Fruit fly (Drosophila melanogaster): Measurements from ENCODE around the gene PolE1.

Gene PolE1

DNA sequence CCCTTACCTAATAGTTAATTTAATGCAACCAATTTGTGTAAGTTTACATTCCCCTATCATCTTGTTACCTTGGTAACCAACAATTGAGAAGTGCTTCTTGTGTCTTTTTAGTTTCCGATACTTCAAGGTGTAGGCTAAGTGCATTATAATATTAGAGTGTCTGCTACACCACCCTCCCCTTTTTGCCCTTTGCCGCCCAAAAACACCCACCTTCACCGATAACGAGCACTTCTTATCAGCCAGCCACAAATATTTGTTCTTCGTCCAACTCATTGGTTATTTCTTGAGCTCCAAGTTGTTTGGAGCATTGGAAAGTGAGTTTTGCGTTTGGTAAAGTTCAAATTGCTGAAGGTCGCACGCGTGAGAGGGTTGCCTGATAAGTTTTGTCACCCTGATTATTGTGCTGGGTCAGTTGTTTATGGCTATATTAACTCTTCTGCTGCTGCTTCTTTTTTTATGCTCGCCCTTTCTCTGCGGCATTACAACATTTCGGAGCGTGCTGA lies 16.0 kb upstream of the PolE1 start (continued):
- TF ChIP-seq Eip74EF (GFP tag; optimal IDR thresholded peaks at IDR 0.05) = no peak
- no peak for TF ChIP-seq otp (GFP tag; IDR thresholded peaks at IDR 0.05)
- TF ChIP-seq Drgx (GFP tag; IDR thresholded peaks at IDR 0.05) = no peak
- TF ChIP-seq CG4282 (GFP tag; optimal IDR thresholded peaks at IDR 0.05) = no peak
- no peak for TF ChIP-seq CG34422 (GFP tag; IDR thresholded peaks at IDR 0.05)
- no peak for TF ChIP-seq Bteb2 (GFP tag; optimal IDR thresholded peaks at IDR 0.05)
- TF ChIP-seq cg (GFP tag; optimal IDR thresholded peaks at IDR 0.05) = no peak
- TF ChIP-seq gsb-n (tag; optimal IDR thresholded peaks at IDR 0.05) = no peak
- TF ChIP-seq HHEX (GFP tag; optimal IDR thresholded peaks at IDR 0.05) = peak; percentile 16
- peak; percentile 45 for TF ChIP-seq CG1603 (tag; optimal IDR thresholded peaks at IDR 0.05)
- no peak for TF ChIP-seq CG31388 (GFP tag; optimal IDR thresholded peaks at IDR 0.05)
- TF ChIP-seq vnd (GFP tag; IDR thresholded peaks at IDR 0.05; ENCODE audit: partially characterized antibody) = 0 out of 3 replicates have a peak, but pooled peaks have one; percentile 45
- TF ChIP-seq D19B (GFP tag; optimal IDR thresholded peaks at IDR 0.05) = no peak
- no peak for TF ChIP-seq HLH4C (GFP tag; IDR thresholded peaks at IDR 0.05; ENCODE audit: partially characterized antibody)
- no peak for TF ChIP-seq knrl (GFP tag; IDR thresholded peaks at IDR 0.05; ENCODE audit: partially characterized antibody)
- TF ChIP-seq mld (GFP tag; IDR thresholded peaks at IDR 0.05; ENCODE audit: partially characterized antibody) = no peak
- TF ChIP-seq tio (GFP tag; optimal IDR thresholded peaks at IDR 0.05) = no peak
- no peak for TF ChIP-seq MTF-1 (GFP tag; optimal IDR thresholded peaks at IDR 0.05; ENCODE audit: borderline replicate concordance)
- no peak for TF ChIP-seq scrt (GFP tag; optimal IDR thresholded peaks at IDR 0.05)
- TF ChIP-seq CG3995 (GFP tag; optimal IDR thresholded peaks at IDR 0.05) = no peak
- no peak for TF ChIP-seq CG17612 (GFP tag; IDR thresholded peaks at IDR 0.05)
- TF ChIP-seq CG13296 (GFP tag; optimal IDR thresholded peaks at IDR 0.05) = no peak
- TF ChIP-seq jigr1 (GFP tag; IDR thresholded peaks at IDR 0.05) = no peak
- TF ChIP-seq CG18011 (GFP tag; optimal IDR thresholded peaks at IDR 0.05) = no peak
- TF ChIP-seq CG15601 (tag; optimal IDR thresholded peaks at IDR 0.05) = no peak
- TF ChIP-seq sr (GFP tag; IDR thresholded peaks at IDR 0.05) = no peak
- no peak for TF ChIP-seq CG18619 (GFP tag; optimal IDR thresholded peaks at IDR 0.05)
- TF ChIP-seq pita (GFP tag; optimal IDR thresholded peaks at IDR 0.05) = no peak
- peak; percentile 26 for TF ChIP-seq maf-S (GFP tag; optimal IDR thresholded peaks at IDR 0.05)
- no peak for TF ChIP-seq Hr39 (optimal IDR thresholded peaks at IDR 0.05)
- no peak for TF ChIP-seq HmgD (GFP tag; optimal IDR thresholded peaks at IDR 0.05)
- no peak for TF ChIP-seq CG11085 (GFP tag; IDR thresholded peaks at IDR 0.05)
- TF ChIP-seq sd (tag; optimal IDR thresholded peaks at IDR 0.05) = peak; percentile 87
- TF ChIP-seq cas (GFP tag; IDR thresholded peaks at IDR 0.05) = no peak
- 0 out of 3 replicates have a peak, but pooled peaks have one; percentile 44 for TF ChIP-seq ci (GFP tag; IDR thresholded peaks at IDR 0.05)
- TF ChIP-seq CG42726 (GFP tag; IDR thresholded peaks at IDR 0.05; ENCODE audit: partially characterized antibody) = no peak
- TF ChIP-seq da (GFP tag; optimal IDR thresholded peaks at IDR 0.05) = no peak
- no peak for TF ChIP-seq pzg (GFP tag; optimal IDR thresholded peaks at IDR 0.05)
- no peak for TF ChIP-seq Side (GFP tag; optimal IDR thresholded peaks at IDR 0.05)
- TF ChIP-seq CG13287 (GFP tag; IDR thresholded peaks at IDR 0.05; ENCODE audit: partially characterized antibody) = no peak
- TF ChIP-seq CG9797 (GFP tag; optimal IDR thresholded peaks at IDR 0.05) = no peak
- no peak for TF ChIP-seq Hmx (GFP tag; optimal IDR thresholded peaks at IDR 0.05)
- no peak for TF ChIP-seq sima (GFP tag; optimal IDR thresholded peaks at IDR 0.05)
- no peak for TF ChIP-seq CG15011 (GFP tag; optimal IDR thresholded peaks at IDR 0.05)
- TF ChIP-seq CG2120 (GFP tag; optimal IDR thresholded peaks at IDR 0.05) = peak; percentile 55
- peak; percentile 2 for TF ChIP-seq CG5245 (GFP tag; optimal IDR thresholded peaks at IDR 0.05)
- TF ChIP-seq ase (GFP tag; IDR thresholded peaks at IDR 0.05) = no peak
- TF ChIP-seq Rfx (GFP tag; IDR thresholded peaks at IDR 0.05) = no peak
- no peak for TF ChIP-seq fd96Cb (tag; optimal IDR thresholded peaks at IDR 0.05)
- no peak for TF ChIP-seq CG13123 (GFP tag; optimal IDR thresholded peaks at IDR 0.05)
- no peak for TF ChIP-seq CG2202 (tag; optimal IDR thresholded peaks at IDR 0.05)
